Worm (Caenorhabditis elegans) whole organism, young adult: ENCODE measurements around the gene srh-39.

ENCODE experiments used
- B0336.3 ChIP-seq: fragments of 200-800 bp; sonication (Bioruptor generic); IDR thresholded peaks from 2 replicates; pipeline ENCODE4 v1.3.6; 2022; ENCODE audit warnings: missing genetic modification characterization, missing compliant biosample characterization
- C06A6.2 ChIP-seq: fragments of 200-800 bp; sonication (Bioruptor generic); conservative IDR thresholded peaks from 2 replicates; pipeline ENCODE4 v1.3.6; 2022; ENCODE audit warnings: missing genetic modification characterization, missing compliant biosample characterization
- C17E4.6 ChIP-seq: fragments of 200-800 bp; sonication (Bioruptor generic); IDR thresholded peaks from 2 replicates; pipeline ENCODE4 v1.3.6; 2022; ENCODE audit warnings: missing genetic modification reagents, missing genetic modification characterization, missing compliant biosample characterization
- F10E7.11 ChIP-seq: sonication (generic microtip); optimal IDR thresholded peaks from 2 replicates; lab custom pipeline; 2017; ENCODE audit warnings: mild to moderate bottlenecking, missing genetic modification characterization, moderate library complexity, missing compliant biosample characterization
- F49E8.2 ChIP-seq: sonication (generic microtip); optimal IDR thresholded peaks from 3 replicates; lab custom pipeline; 2017; ENCODE audit warnings: missing genetic modification characterization, mild to moderate bottlenecking, missing compliant biosample characterization, antibody characterized with exemption, moderate library complexity; ENCODE audit not compliant: insufficient read depth
- F52B5.7 ChIP-seq: sonication (generic microtip); optimal IDR thresholded peaks from 2 replicates; lab custom pipeline; 2016; ENCODE audit warnings: mild to moderate bottlenecking, missing genetic modification characterization, missing compliant biosample characterization
- athp-1 ChIP-seq: sonication (generic microtip); optimal IDR thresholded peaks from 2 replicates; lab custom pipeline; 2017; ENCODE audit warnings: mild to moderate bottlenecking, missing genetic modification characterization, missing compliant biosample characterization
- attf-5 ChIP-seq: fragments of 200-800 bp; sonication (Bioruptor generic); optimal IDR thresholded peaks from 2 replicates; lab custom pipeline; 2018; ENCODE audit warnings: mild to moderate bottlenecking, missing genetic modification characterization, missing compliant biosample characterization
- bed-2 ChIP-seq: fragments of 200-800 bp; sonication (Bioruptor generic); IDR thresholded peaks from 2 replicates; pipeline ENCODE4 v1.3.6; 2022; ENCODE audit warnings: missing genetic modification reagents, missing genetic modification characterization, missing compliant biosample characterization
- cebp-1 ChIP-seq, 2 experiments: fragments of 200-800 bp in 1 of 2; sonication (Bioruptor generic) in 1 of 2; sonication (generic microtip) in 1 of 2; IDR thresholded peaks in 1 of 2; optimal IDR thresholded peaks in 1 of 2; 2 replicates each; pipeline versions ENCODE4 v1.3.6 to Lab custom; 2017 to 2022; ENCODE audit warnings: missing compliant biosample characterization in 2 of 2, missing genetic modification characterization in 2 of 2, mild to moderate bottlenecking in 1 of 2, missing genetic modification reagents in 1 of 2, moderate library complexity in 1 of 2
- chd-7 ChIP-seq: sonication (generic microtip); optimal IDR thresholded peaks from 2 replicates; lab custom pipeline; 2016; ENCODE audit warnings: mild to moderate bottlenecking, missing genetic modification characterization, moderate library complexity, missing compliant biosample characterization
- die-1 ChIP-seq: sonication (generic microtip); optimal IDR thresholded peaks from 2 replicates; lab custom pipeline; 2016; ENCODE audit warnings: missing genotype, mild to moderate bottlenecking, missing genetic modification characterization, missing compliant biosample characterization
- dox-1 ChIP-seq: fragments of 200-800 bp; sonication (Bioruptor generic); IDR thresholded peaks from 2 replicates; pipeline ENCODE4 v1.3.6; 2022; ENCODE audit warnings: missing genetic modification reagents, missing genetic modification characterization, missing compliant biosample characterization
- dpff-1 ChIP-seq: sonication (generic microtip); optimal IDR thresholded peaks from 2 replicates; lab custom pipeline; 2017; ENCODE audit warnings: mild to moderate bottlenecking, missing genetic modification characterization, missing compliant biosample characterization
- efl-1 ChIP-seq: fragments of 150-350 bp; optimal IDR thresholded peaks from 2 replicates; lab custom pipeline; 2014; ENCODE audit warnings: missing biosample characterization, missing genetic modification reagents, missing genetic modification characterization
- egl-18 ChIP-seq: fragments of 200-800 bp; sonication (Bioruptor generic); IDR thresholded peaks from 2 replicates; pipeline ENCODE4 v1.3.6; 2022; ENCODE audit warnings: missing genetic modification reagents, missing genetic modification characterization, missing compliant biosample characterization
- fkh-3 ChIP-seq: sonication (generic microtip); optimal IDR thresholded peaks from 2 replicates; lab custom pipeline; 2016; ENCODE audit warnings: mild to moderate bottlenecking, missing genetic modification characterization, missing compliant biosample characterization
- him-1 ChIP-seq: sonication (generic microtip); optimal IDR thresholded peaks from 2 replicates; lab custom pipeline; 2016; ENCODE audit warnings: missing genotype, missing genetic modification reagents, missing genetic modification characterization, missing compliant biosample characterization
- hlh-26 ChIP-seq: fragments of 200-800 bp; sonication (Bioruptor generic); conservative IDR thresholded peaks from 2 replicates; pipeline ENCODE4 v1.3.6; 2022; ENCODE audit warnings: missing genetic modification reagents, missing genetic modification characterization, missing compliant biosample characterization
- lag-1 ChIP-seq: fragments of 200-800 bp; sonication (Bioruptor generic); IDR thresholded peaks from 2 replicates; pipeline ENCODE4 v1.3.6; 2022; ENCODE audit warnings: missing genetic modification reagents, missing genetic modification characterization, missing compliant biosample characterization
- lin-35 ChIP-seq, 3 experiments: fragments of 150-350 bp in 2 of 3; sonication (generic microtip) in 1 of 3; optimal IDR thresholded peaks; 2 replicates each; lab custom pipeline; 2014 to 2018; ENCODE audit warnings: missing biosample characterization in 3 of 3, missing genetic modification characterization in 3 of 3, missing genetic modification reagents in 3 of 3
- lin-40 ChIP-seq: sonication (generic microtip); optimal IDR thresholded peaks from 2 replicates; lab custom pipeline; 2016; ENCODE audit warnings: missing genetic modification characterization, mild to moderate bottlenecking, missing compliant biosample characterization, missing genotype, missing genetic modification reagents
- lsl-1 ChIP-seq: fragments of 200-800 bp; sonication (Bioruptor generic); optimal IDR thresholded peaks from 2 replicates; lab custom pipeline; 2018; ENCODE audit warnings: mild to moderate bottlenecking, missing genetic modification characterization, moderate library complexity, missing compliant biosample characterization
- lsy-27 ChIP-seq: sonication (generic microtip); optimal IDR thresholded peaks from 2 replicates; lab custom pipeline; 2017; ENCODE audit warnings: missing genetic modification characterization, mild to moderate bottlenecking, missing compliant biosample characterization, antibody characterized with exemption, missing genotype, borderline replicate concordance; ENCODE audit not compliant: insufficient read depth
- madf-10 ChIP-seq: sonication (generic microtip); optimal IDR thresholded peaks from 2 replicates; lab custom pipeline; 2016; ENCODE audit warnings: mild to moderate bottlenecking, missing genetic modification characterization, missing compliant biosample characterization
- madf-8 ChIP-seq: fragments of 200-800 bp; sonication (Bioruptor generic); conservative IDR thresholded peaks from 2 replicates; pipeline ENCODE4 v1.3.6; 2022; ENCODE audit warnings: missing genetic modification reagents, missing genetic modification characterization, missing compliant biosample characterization
- mel-28 ChIP-seq: sonication (generic microtip); optimal IDR thresholded peaks from 2 replicates; lab custom pipeline; 2016; ENCODE audit warnings: borderline replicate concordance, mild to moderate bottlenecking, missing genetic modification characterization, missing compliant biosample characterization
- nfya-1 ChIP-seq: sonication (generic microtip); optimal IDR thresholded peaks from 2 replicates; lab custom pipeline; 2017; ENCODE audit warnings: antibody characterized with exemption, missing compliant biosample characterization, missing genetic modification characterization, borderline replicate concordance; ENCODE audit not compliant: insufficient read depth
- nhr-120 ChIP-seq: fragments of 200-800 bp; sonication (Bioruptor generic); IDR thresholded peaks from 2 replicates; pipeline ENCODE4 v1.3.6; 2022; ENCODE audit warnings: missing genetic modification characterization, missing compliant biosample characterization
- nhr-27 ChIP-seq: fragments of 200-800 bp; sonication (Bioruptor generic); optimal IDR thresholded peaks from 2 replicates; lab custom pipeline; 2018; ENCODE audit warnings: mild to moderate bottlenecking, missing genetic modification characterization, moderate library complexity, missing compliant biosample characterization
- sdz-38 ChIP-seq: sonication (generic microtip); optimal IDR thresholded peaks from 2 replicates; lab custom pipeline; 2016; ENCODE audit warnings: missing genotype, missing genetic modification characterization, missing compliant biosample characterization
- snpc-3.4 ChIP-seq: sonication (generic microtip); optimal IDR thresholded peaks from 2 replicates; lab custom pipeline; 2017; ENCODE audit warnings: missing genetic modification characterization, mild to moderate bottlenecking, missing compliant biosample characterization, antibody characterized with exemption, moderate library complexity, missing genotype, missing genetic modification reagents
- sptf-2 ChIP-seq: fragments of 200-800 bp; sonication (Bioruptor generic); optimal IDR thresholded peaks from 2 replicates; lab custom pipeline; 2018; ENCODE audit warnings: mild to moderate bottlenecking, missing genetic modification characterization, missing compliant biosample characterization
- tbp1 ChIP-seq: fragments of 200-800 bp; sonication (Bioruptor generic); optimal IDR thresholded peaks from 2 replicates; lab custom pipeline; 2018; ENCODE audit warnings: mild to moderate bottlenecking, missing genetic modification characterization, missing compliant biosample characterization
- tbx-9 ChIP-seq: sonication (generic microtip); optimal IDR thresholded peaks from 2 replicates; lab custom pipeline; 2016; ENCODE audit warnings: borderline replicate concordance, missing genetic modification characterization, inconsistent platforms, missing compliant biosample characterization
- tlf-1 ChIP-seq: fragments of 200-800 bp; sonication (Bioruptor generic); optimal IDR thresholded peaks from 2 replicates; lab custom pipeline; 2018; ENCODE audit warnings: mild to moderate bottlenecking, missing genetic modification characterization, missing compliant biosample characterization
- xnd-1 ChIP-seq: sonication (generic microtip); optimal IDR thresholded peaks from 2 replicates; lab custom pipeline; 2016; ENCODE audit warnings: missing genotype, missing genetic modification reagents, missing genetic modification characterization, missing compliant biosample characterization
- zfh-2 ChIP-seq: fragments of 200-800 bp; sonication (Bioruptor generic); conservative IDR thresholded peaks from 2 replicates; pipeline ENCODE4 v1.3.6; 2022; ENCODE audit warnings: missing genetic modification reagents, missing genetic modification characterization, missing compliant biosample characterization
- zim-3 ChIP-seq: sonication (generic microtip); optimal IDR thresholded peaks from 2 replicates; lab custom pipeline; 2017; ENCODE audit warnings: mild to moderate bottlenecking, missing genetic modification characterization, moderate library complexity, missing compliant biosample characterization
- ztf-6 ChIP-seq: fragments of 200-800 bp; sonication (Bioruptor generic); IDR thresholded peaks from 2 replicates; pipeline ENCODE4 v1.3.6; 2022; ENCODE audit warnings: missing genetic modification reagents, missing genetic modification characterization, missing compliant biosample characterization

Gene srh-39

DNA sequence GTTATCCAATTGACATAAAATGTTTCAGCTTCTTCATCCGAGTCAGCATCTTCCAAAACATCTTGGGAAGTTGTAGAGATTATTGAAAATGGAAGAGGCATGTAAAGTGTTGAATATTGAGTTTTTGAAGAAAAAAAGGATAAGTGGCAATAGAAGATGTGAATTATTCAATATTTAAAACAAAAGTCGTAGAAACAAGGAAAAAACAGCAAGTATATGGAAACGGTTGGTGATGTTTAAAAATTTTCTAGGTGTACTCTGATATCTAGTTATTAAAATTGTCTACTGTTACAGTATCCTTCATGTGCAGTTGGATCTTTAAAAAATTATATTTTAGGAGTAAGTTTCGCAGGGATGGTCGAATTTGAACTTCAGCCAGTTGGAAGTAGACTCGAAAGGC is 6.6 kb upstream of the srh-39 start, which contains the start of gene C06A8.8:
Gene C06A8.8 (minus strand): TSS at position 101 of the 400 bp plus-strand sequence.
- TF ChIP-seq cebp-1 (GFP tag; IDR thresholded peaks at IDR 0.05; lab: Robert Waterston, UW) (no peak), cebp-1 (tag; optimal IDR thresholded peaks at IDR 0.05; lab: Kevin White, UChicago) (no peak), mel-28 (tag; lab: Kevin White, UChicago) (no peak), zfh-2 (GFP tag; lab: Robert Waterston, UW) (no peak), nhr-120 (GFP tag; lab: Robert Waterston, UW) (no peak), F49E8.2 (tag; lab: Kevin White, UChicago) (no peak), lin-40 (tag; lab: Kevin White, UChicago) (no peak), him-1 (tag; lab: Kevin White, UChicago) (no peak), dpff-1 (tag; lab: Kevin White, UChicago) (no peak), zim-3 (tag; lab: Kevin White, UChicago) (no peak), C17E4.6 (GFP tag; lab: Robert Waterston, UW) (no peak), lsy-27 (tag; lab: Kevin White, UChicago) (no peak), ztf-6 (GFP tag; lab: Robert Waterston, UW) (no peak), xnd-1 (tag; lab: Kevin White, UChicago) (no peak), fkh-3 (tag; lab: Kevin White, UChicago) (no peak), C06A6.2 (GFP tag; lab: Robert Waterston, UW) (no peak), tlf-1 (no peak)
- TF ChIP-seq, all 124 proteins: peak for 0

DNA sequence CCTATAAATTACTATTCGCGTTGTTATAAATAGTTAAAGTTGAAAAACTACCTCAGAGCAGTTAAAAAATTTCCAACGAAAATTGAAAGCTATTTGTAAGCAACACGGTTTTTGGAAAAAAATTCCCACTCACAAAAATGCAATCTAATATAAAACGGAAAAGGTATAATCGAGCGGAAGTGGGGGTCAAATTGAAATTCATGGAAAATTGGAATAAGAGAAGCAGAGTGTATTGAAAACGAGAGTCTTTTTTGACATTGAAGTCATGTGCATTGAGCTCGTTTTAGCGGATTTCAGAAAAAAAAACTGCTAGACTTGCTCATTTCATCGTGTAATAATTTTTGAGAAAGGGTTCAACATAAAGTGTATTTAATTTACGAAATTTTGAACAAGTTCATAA is 4.9 kb upstream of the srh-39 start:
- TF ChIP-seq nhr-27 (tag; lab: Kevin White, UChicago): no peak
- TF ChIP-seq chd-7: no peak
- no peak for TF ChIP-seq fkh-3 (tag; lab: Kevin White, UChicago)
- TF ChIP-seq bed-2 (GFP tag; lab: Robert Waterston, UW): no peak
- TF ChIP-seq hlh-26 (GFP tag; lab: Robert Waterston, UW): no peak
- no peak for TF ChIP-seq nfya-1 (tag; lab: Kevin White, UChicago)
- TF ChIP-seq die-1 (tag; lab: Kevin White, UChicago): no peak
- no peak for TF ChIP-seq attf-5 (GFP tag; lab: Kevin White, UChicago)
- TF ChIP-seq snpc-3.4 (tag; lab: Kevin White, UChicago): no peak
- no peak for TF ChIP-seq lsl-1 (GFP tag; lab: Kevin White, UChicago)
- no peak for TF ChIP-seq madf-8 (GFP tag; lab: Robert Waterston, UW)
- no peak for TF ChIP-seq dpff-1 (tag; lab: Kevin White, UChicago)
- TF ChIP-seq xnd-1 (tag; lab: Kevin White, UChicago): no peak
- no peak for TF ChIP-seq lag-1
- no peak for TF ChIP-seq sptf-2 (GFP tag; lab: Kevin White, UChicago)

- TF ChIP-seq efl-1 (GFP tag; lab: Kevin White, UChicago) (no peak), egl-18 (GFP tag; lab: Robert Waterston, UW) (no peak), B0336.3 (no peak), sdz-38 (no peak), tbx-9 (tag; lab: Kevin White, UChicago) (no peak), madf-10 (tag; lab: Kevin White, UChicago) (no peak), athp-1 (no peak), C17E4.6 (GFP tag; lab: Robert Waterston, UW) (no peak), chd-7 (no peak), tbp1 (GFP tag; lab: Kevin White, UChicago) (no peak), F10E7.11 (tag; lab: Kevin White, UChicago) (no peak), nhr-27 (tag; lab: Kevin White, UChicago) (no peak), dox-1 (GFP tag; lab: Robert Waterston, UW) (no peak), lin-35 (GFP tag; optimal IDR thresholded peaks at IDR 0.05; lab: Kevin White, UChicago) (no peak), F52B5.7 (no peak), ztf-6 (GFP tag; lab: Robert Waterston, UW) (no peak)
Measured at ce11 chrII:7769254-7769653, 3.9 kb upstream of the srh-39 start.
